Fruit fly (Drosophila melanogaster): ENCODE results near the gene MED31.
A peak's percentile ranks its signal among the peaks of the same experiment; 100 is the strongest.

Gene MED31

dm6 chr3R:4658991-4659933 lies 17.5 kb downstream of the MED31 start, which contains the start of gene smash (continued):
- TF ChIP-seq CG10274 (GFP tag; optimal IDR thresholded peaks at IDR 0.05) (peak; percentile 6), disco-r (GFP tag; optimal IDR thresholded peaks at IDR 0.05) (peak; percentile 9), trh (GFP tag; optimal IDR thresholded peaks at IDR 0.05) (no peak), gcm (GFP tag; optimal IDR thresholded peaks at IDR 0.05) (no peak), tin (GFP tag; optimal IDR thresholded peaks at IDR 0.05) (no peak), Rfx (GFP tag; IDR thresholded peaks at IDR 0.05) (peak; percentile 57), zfh2 (GFP tag; optimal IDR thresholded peaks at IDR 0.05) (peak; percentile 12), insv (GFP tag; optimal IDR thresholded peaks at IDR 0.05) (no peak), CG6254 (GFP tag; optimal IDR thresholded peaks at IDR 0.05) (no peak), sug (tag; optimal IDR thresholded peaks at IDR 0.05) (no peak), Bteb2 (GFP tag; optimal IDR thresholded peaks at IDR 0.05) (no peak), CG10431 (GFP tag; optimal IDR thresholded peaks at IDR 0.05) (no peak), H2.0 (GFP tag; IDR thresholded peaks at IDR 0.05) (no peak), CG10543 (GFP tag; optimal IDR thresholded peaks at IDR 0.05) (no peak), Ets97D (GFP tag; optimal IDR thresholded peaks at IDR 0.05) (peak; percentile 76), gcm2 (GFP tag; optimal IDR thresholded peaks at IDR 0.05) (peak; percentile 13), fu2 (GFP tag; optimal IDR thresholded peaks at IDR 0.05) (no peak), Hand (GFP tag; optimal IDR thresholded peaks at IDR 0.05) (no peak), YL-1 (GFP tag; optimal IDR thresholded peaks at IDR 0.05) (peak; percentile 26), vvl (GFP tag; IDR thresholded peaks at IDR 0.05) (peak; percentile 72), pb (GFP tag; optimal IDR thresholded peaks at IDR 0.05) (peak; percentile 43), Oaz (GFP tag; IDR thresholded peaks at IDR 0.05) (no peak), CG7963 (GFP tag; IDR thresholded peaks at IDR 0.05; ENCODE audit: partially characterized antibody) (peak; percentile 45; the same call in 1 of the 3 replicates), Mad (GFP tag; optimal IDR thresholded peaks at IDR 0.05) (peak; percentile 54), CG18599 (GFP tag; optimal IDR thresholded peaks at IDR 0.05) (peak; percentile 0), zen2 (GFP tag; IDR thresholded peaks at IDR 0.05; ENCODE audit: partially characterized antibody) (peak; percentile 49; the same call in 1 of the 3 replicates), Ptx1 (GFP tag; IDR thresholded peaks at IDR 0.05) (no peak), nerfin-1 (tag; optimal IDR thresholded peaks at IDR 0.05) (peak; percentile 97), wek (GFP tag; optimal IDR thresholded peaks at IDR 0.05) (peak; percentile 61), sna (GFP tag; IDR thresholded peaks at IDR 0.05; ENCODE audit: partially characterized antibody) (peak; percentile 31; the same call in 1 of the 2 replicates), CG15011 (GFP tag; optimal IDR thresholded peaks at IDR 0.05) (peak; percentile 10), Dip2 (GFP tag; IDR thresholded peaks at IDR 0.05) (no peak), Dbx (GFP tag; IDR thresholded peaks at IDR 0.05) (peak; percentile 64; the same call in 2 of the 3 replicates), CG13296 (GFP tag; optimal IDR thresholded peaks at IDR 0.05) (no peak), wdn (GFP tag; IDR thresholded peaks at IDR 0.05) (no peak), nmo (GFP tag; optimal IDR thresholded peaks at IDR 0.05) (peak; percentile 58), CG7987 (GFP tag; optimal IDR thresholded peaks at IDR 0.05) (peak; percentile 71), Lhr (GFP tag; optimal IDR thresholded peaks at IDR 0.05) (peak; percentile 100), CG9727 (GFP tag; optimal IDR thresholded peaks at IDR 0.05) (peak; percentile 28), al (GFP tag; IDR thresholded peaks at IDR 0.05) (no peak), ems (GFP tag; optimal IDR thresholded peaks at IDR 0.05) (peak; percentile 1), Side (GFP tag; optimal IDR thresholded peaks at IDR 0.05) (peak; percentile 35), slp2 (GFP tag; optimal IDR thresholded peaks at IDR 0.05) (no peak), CG17912 (GFP tag; optimal IDR thresholded peaks at IDR 0.05) (peak; percentile 25), emc (GFP tag; optimal IDR thresholded peaks at IDR 0.05) (no peak), tna (GFP tag; IDR thresholded peaks at IDR 0.05; ENCODE audit: partially characterized antibody) (peak; percentile 66; the same call in 1 of the 2 replicates), CG3995 (GFP tag; optimal IDR thresholded peaks at IDR 0.05) (peak; percentile 32), CG34224 (GFP tag; IDR thresholded peaks at IDR 0.05; ENCODE audit: partially characterized antibody) (peak; percentile 33; the same call in 1 of the 3 replicates)
